Fruit fly (Drosophila melanogaster): ENCODE data around the gene RpS14b.
A peak's percentile ranks its signal among the peaks of the same experiment; 100 is the strongest.

RpS14b gene

dm6 chrX:7938482-7938804 lies 3.7 kb downstream of the RpS14b start (continued):
- TF ChIP-seq chm (GFP tag; IDR thresholded peaks at IDR 0.05) (no peak; the same call in 1 of the 2 replicates), pros (GFP tag; optimal IDR thresholded peaks at IDR 0.05) (peak; percentile 25), CG15696 (tag; optimal IDR thresholded peaks at IDR 0.05) (no peak), CG17829 (tag; optimal IDR thresholded peaks at IDR 0.05) (no peak), CG7963 (GFP tag; IDR thresholded peaks at IDR 0.05; ENCODE audit: partially characterized antibody) (no peak), fd64A (GFP tag; optimal IDR thresholded peaks at IDR 0.05) (no peak), p53 (GFP tag; optimal IDR thresholded peaks at IDR 0.05) (no peak), pnt (GFP tag; optimal IDR thresholded peaks at IDR 0.05) (no peak), nmo (GFP tag; optimal IDR thresholded peaks at IDR 0.05) (no peak), CG11695 (GFP tag; IDR thresholded peaks at IDR 0.05) (no peak), slou (GFP tag; optimal IDR thresholded peaks at IDR 0.05) (no peak), Dip2 (GFP tag; IDR thresholded peaks at IDR 0.05) (no peak), CG13424 (tag; optimal IDR thresholded peaks at IDR 0.05) (peak; percentile 54), CG11398 (GFP tag; optimal IDR thresholded peaks at IDR 0.05) (no peak), onecut (GFP tag; IDR thresholded peaks at IDR 0.05) (no peak), prd (optimal IDR thresholded peaks at IDR 0.05) (no peak), prd (GFP tag; IDR thresholded peaks at IDR 0.05) (no peak), Atf6 (GFP tag; IDR thresholded peaks at IDR 0.05) (no peak), CG4328 (GFP tag; optimal IDR thresholded peaks at IDR 0.05) (no peak), CG12391 (tag; optimal IDR thresholded peaks at IDR 0.05) (no peak), CG2129 (GFP tag; IDR thresholded peaks at IDR 0.05; ENCODE audit: partially characterized antibody) (no peak), Taf1 (GFP tag; IDR thresholded peaks at IDR 0.05) (no peak), CG4617 (GFP tag; optimal IDR thresholded peaks at IDR 0.05; ENCODE audit: borderline replicate concordance) (no peak), sna (GFP tag; IDR thresholded peaks at IDR 0.05; ENCODE audit: partially characterized antibody) (no peak), crol (GFP tag; IDR thresholded peaks at IDR 0.05) (peak; percentile 87), Kr (GFP tag; optimal IDR thresholded peaks at IDR 0.05) (no peak), CG15601 (tag; optimal IDR thresholded peaks at IDR 0.05) (peak; percentile 63), CG11560 (tag; IDR thresholded peaks at IDR 0.05) (no peak), ab (GFP tag; optimal IDR thresholded peaks at IDR 0.05) (no peak), Opbp (GFP tag; IDR thresholded peaks at IDR 0.05; ENCODE audit: partially characterized antibody) (no peak), gro (GFP tag; optimal IDR thresholded peaks at IDR 0.05) (no peak), bowl (GFP tag; IDR thresholded peaks at IDR 0.05) (0 out of 2 replicates have a peak, but pooled peaks have one; percentile 3), CG3163 (GFP tag; optimal IDR thresholded peaks at IDR 0.05) (no peak), sc (optimal IDR thresholded peaks at IDR 0.05) (no peak), sc (GFP tag; optimal IDR thresholded peaks at IDR 0.05) (peak; percentile 3), ttk (GFP tag; IDR thresholded peaks at IDR 0.05) (no peak), CG7928 (GFP tag; optimal IDR thresholded peaks at IDR 0.05) (no peak), lov (optimal IDR thresholded peaks at IDR 0.05) (no peak), lov (GFP tag; IDR thresholded peaks at IDR 0.05) (no peak), ap (GFP tag; IDR thresholded peaks at IDR 0.05) (no peak), CG5953 (GFP tag; IDR thresholded peaks at IDR 0.05) (no peak), CoRest (tag; optimal IDR thresholded peaks at IDR 0.05) (no peak), klu (GFP tag; IDR thresholded peaks at IDR 0.05) (0 out of 2 replicates have a peak, but pooled peaks have one; percentile 3), eve (GFP tag; optimal IDR thresholded peaks at IDR 0.05) (no peak), CG15479 (GFP tag; optimal IDR thresholded peaks at IDR 0.05) (no peak), ro (GFP tag; IDR thresholded peaks at IDR 0.05) (no peak), CG14710 (tag; optimal IDR thresholded peaks at IDR 0.05) (no peak), CG14667 (GFP tag; IDR thresholded peaks at IDR 0.05) (no peak), cas (GFP tag; IDR thresholded peaks at IDR 0.05) (no peak), stc (GFP tag; IDR thresholded peaks at IDR 0.05) (no peak), CG18599 (GFP tag; optimal IDR thresholded peaks at IDR 0.05) (no peak), Trl (optimal IDR thresholded peaks at IDR 0.05) (peak; percentile 16), Trl (GFP tag; optimal IDR thresholded peaks at IDR 0.05) (no peak), lab (GFP tag; optimal IDR thresholded peaks at IDR 0.05) (no peak)
